Worm (Caenorhabditis elegans): Measurements from ENCODE around the gene C06H5.13.

DNA sequence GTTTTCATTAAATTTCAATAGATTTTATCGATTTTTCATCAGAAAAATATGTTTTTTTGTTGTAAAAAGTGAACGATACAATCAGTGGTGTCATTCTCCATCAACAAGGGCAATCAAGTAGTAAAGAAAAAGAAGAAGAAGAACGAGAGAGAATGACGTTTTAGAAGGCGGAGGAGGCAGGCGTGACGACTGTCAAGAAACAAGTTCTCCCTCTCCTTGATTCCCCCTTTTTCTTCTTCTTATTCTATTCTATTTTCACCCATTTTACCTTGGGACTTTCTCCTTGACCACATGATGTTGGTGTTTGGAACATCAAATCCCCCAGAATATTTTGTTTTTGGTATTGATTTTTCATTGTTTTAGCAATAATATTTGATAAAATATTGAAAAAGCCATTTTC is 8.2 kb upstream of the C06H5.13 start:
- TF ChIP-seq lin-11 (tag; optimal IDR thresholded peaks at IDR 0.05) (no peak), ceh-2 (tag; optimal IDR thresholded peaks at IDR 0.05) (no peak), pha-4 (tag; optimal IDR thresholded peaks at IDR 0.05) (no peak), unc-86 (tag; optimal IDR thresholded peaks at IDR 0.05) (no peak), sox-4 (tag; optimal IDR thresholded peaks at IDR 0.05) (no peak), ttx-3 (tag; optimal IDR thresholded peaks at IDR 0.05) (no peak), F13H6.1 (tag; optimal IDR thresholded peaks at IDR 0.05) (no peak), pag-3 (tag; optimal IDR thresholded peaks at IDR 0.05; ENCODE audit: borderline replicate concordance) (no peak), hlh-30 (tag; optimal IDR thresholded peaks at IDR 0.05; ENCODE audit: insufficient read depth) (no peak)

All from whole organism, late embryonic.